Worm (Caenorhabditis elegans) whole organism, early embryonic: ENCODE measurements around the gene ceh-16.

Experiments
- B0310.2 ChIP-seq: sonication (generic microtip); optimal IDR thresholded peaks from 2 replicates; lab custom pipeline; 2016; ENCODE audit warnings: mild to moderate bottlenecking, missing genetic modification characterization, missing compliant biosample characterization
- F13C5.2 ChIP-seq: sonication (generic microtip); optimal IDR thresholded peaks from 2 replicates; lab custom pipeline; 2017; ENCODE audit warnings: mild to moderate bottlenecking, missing genetic modification characterization, inconsistent platforms, missing compliant biosample characterization
- aly-1 ChIP-seq: sonication (generic microtip); optimal IDR thresholded peaks from 2 replicates; lab custom pipeline; 2016; ENCODE audit warnings: missing genetic modification characterization, missing compliant biosample characterization
- ama-1 ChIP-seq: fragments of 150-350 bp; optimal IDR thresholded peaks from 2 replicates; lab custom pipeline; 2014
- ceh-13 ChIP-seq: fragments of 200-800 bp; sonication (Bioruptor generic); optimal IDR thresholded peaks from 2 replicates; lab custom pipeline; 2018; ENCODE audit warnings: mild to moderate bottlenecking, missing genetic modification characterization, missing compliant biosample characterization
- ceh-36 ChIP-seq: sonication (generic microtip); optimal IDR thresholded peaks from 2 replicates; lab custom pipeline; 2016; ENCODE audit warnings: missing genetic modification characterization, inconsistent platforms, missing compliant biosample characterization
- ets-7 ChIP-seq: sonication (generic microtip); optimal IDR thresholded peaks from 2 replicates; lab custom pipeline; 2016; ENCODE audit warnings: missing genotype, missing genetic modification characterization, missing compliant biosample characterization
- flt-1 ChIP-seq: fragments of 200-800 bp; sonication (Bioruptor generic); IDR thresholded peaks from 2 replicates; pipeline ENCODE4 v1.3.6; 2022; ENCODE audit warnings: missing genetic modification characterization, missing compliant biosample characterization
- hmbx-1 ChIP-seq: sonication (generic microtip); optimal IDR thresholded peaks from 2 replicates; lab custom pipeline; 2016; ENCODE audit warnings: mild to moderate bottlenecking, missing genetic modification characterization, missing compliant biosample characterization
- hmg-4 ChIP-seq: fragments of 200-800 bp; sonication (Bioruptor generic); optimal IDR thresholded peaks from 2 replicates; lab custom pipeline; 2018; ENCODE audit warnings: mild to moderate bottlenecking, missing genetic modification characterization, missing compliant biosample characterization
- hnd-1 ChIP-seq: sonication (generic microtip); optimal IDR thresholded peaks from 2 replicates; lab custom pipeline; 2016; ENCODE audit warnings: missing genetic modification characterization, missing compliant biosample characterization
- pes-1 ChIP-seq: fragments of 200-800 bp; sonication (Bioruptor generic); IDR thresholded peaks from 2 replicates; pipeline ENCODE4 v1.3.6; 2022; ENCODE audit warnings: missing genetic modification reagents, missing genetic modification characterization, missing compliant biosample characterization
- scrt-1 ChIP-seq: fragments of 200-800 bp; sonication (Bioruptor generic); IDR thresholded peaks from 2 replicates; pipeline ENCODE4 v1.3.6; 2022; ENCODE audit warnings: missing genetic modification characterization, missing compliant biosample characterization
- sea-1 ChIP-seq: fragments of 200-800 bp; sonication (Bioruptor generic); conservative IDR thresholded peaks from 2 replicates; pipeline ENCODE4 v1.3.6; 2022; ENCODE audit warnings: missing genetic modification characterization, missing compliant biosample characterization
- tbx-11 ChIP-seq: fragments of 200-800 bp; sonication (Bioruptor generic); IDR thresholded peaks from 2 replicates; pipeline ENCODE4 v1.3.6; 2022; ENCODE audit warnings: missing genetic modification characterization, missing compliant biosample characterization
- tbx-37 ChIP-seq: fragments of 200-800 bp; sonication (Bioruptor generic); conservative IDR thresholded peaks from 2 replicates; pipeline ENCODE4 v1.3.6; 2022; ENCODE audit warnings: missing genetic modification reagents, missing genetic modification characterization, missing compliant biosample characterization
- tra-4 ChIP-seq: sonication (generic microtip); optimal IDR thresholded peaks from 2 replicates; lab custom pipeline; 2017; ENCODE audit warnings: missing genetic modification characterization, missing compliant biosample characterization

The ceh-16 gene

ce11 chrIII:8648589-8648988 is 26.1 kb downstream of the ceh-16 start, which contains the start of gene F22B7.3:
Gene F22B7.3, plus strand, starts transcription at chrIII:8648889.
- no peak for TF ChIP-seq ceh-36 (tag; lab: Kevin White, UChicago)
- TF ChIP-seq ama-1 (lab: Kevin White, UChicago), result no peak
- TF ChIP-seq scrt-1, result no peak
- no peak for TF ChIP-seq tbx-37 (GFP tag; lab: Robert Waterston, UW)
- TF ChIP-seq pes-1 (GFP tag; lab: Robert Waterston, UW), result no peak
- no peak for TF ChIP-seq B0310.2 (tag; lab: Kevin White, UChicago)
- no peak for TF ChIP-seq flt-1
- TF ChIP-seq hmbx-1 (tag; lab: Kevin White, UChicago), result no peak

ce11 chrIII:8650235-8650817 is 27.8 kb downstream of the ceh-16 start, which contains the start of gene flp-23:
Gene flp-23, plus strand, starts transcription at chrIII:8650767.
- TF ChIP-seq ets-7, result peak; percentile 58
- peak; percentile 90 for TF ChIP-seq scrt-1
- peak; percentile 60 for TF ChIP-seq hnd-1 (tag; lab: Kevin White, UChicago)
- TF ChIP-seq sea-1 (GFP tag; lab: Robert Waterston, UW), result peak; percentile 89
- peak; percentile 88 for TF ChIP-seq aly-1 (tag; lab: Kevin White, UChicago)
- TF ChIP-seq pes-1 (GFP tag; lab: Robert Waterston, UW), result peak; percentile 91
- peak; percentile 45 for TF ChIP-seq B0310.2 (tag; lab: Kevin White, UChicago)
- peak; percentile 80; the same call in 1 of the 2 replicates for TF ChIP-seq tbx-37 (GFP tag; lab: Robert Waterston, UW)
- peak; percentile 74 for TF ChIP-seq tbx-11
- TF ChIP-seq flt-1, result peak; percentile 87
- peak; percentile 48 for TF ChIP-seq hmbx-1 (tag; lab: Kevin White, UChicago)
- peak; percentile 87 for TF ChIP-seq F13C5.2 (tag; lab: Kevin White, UChicago)
- peak; percentile 59 for TF ChIP-seq tra-4
- peak; percentile 85 for TF ChIP-seq hmg-4 (GFP tag; lab: Kevin White, UChicago)
- no peak for TF ChIP-seq ama-1 (lab: Kevin White, UChicago)
- TF ChIP-seq ceh-13 (GFP tag; lab: Kevin White, UChicago), result peak; percentile 69
- peak; percentile 79 for TF ChIP-seq ceh-36 (tag; lab: Kevin White, UChicago)

ce11 chrIII:8652112-8652694 is 29.7 kb downstream of the ceh-16 start:
- TF ChIP-seq hmg-4 (GFP tag; lab: Kevin White, UChicago), result no peak
- no peak for TF ChIP-seq sea-1 (GFP tag; lab: Robert Waterston, UW)
- no peak for TF ChIP-seq aly-1 (tag; lab: Kevin White, UChicago)
- TF ChIP-seq F13C5.2 (tag; lab: Kevin White, UChicago), result no peak
- TF ChIP-seq flt-1, result no peak
- TF ChIP-seq B0310.2 (tag; lab: Kevin White, UChicago), result no peak
- TF ChIP-seq ets-7, result no peak
- no peak for TF ChIP-seq tbx-37 (GFP tag; lab: Robert Waterston, UW)
- TF ChIP-seq ama-1 (lab: Kevin White, UChicago), result no peak
- no peak for TF ChIP-seq ceh-13 (GFP tag; lab: Kevin White, UChicago)
- TF ChIP-seq pes-1 (GFP tag; lab: Robert Waterston, UW), result no peak
- TF ChIP-seq ceh-36 (tag; lab: Kevin White, UChicago), result no peak
- no peak for TF ChIP-seq hmbx-1 (tag; lab: Kevin White, UChicago)
- TF ChIP-seq tra-4, result no peak
- TF ChIP-seq hnd-1 (tag; lab: Kevin White, UChicago), result no peak
- TF ChIP-seq tbx-11, result no peak
- TF ChIP-seq scrt-1, result no peak

- TF ChIP-seq pes-1 (GFP tag; lab: Robert Waterston, UW) (peak; percentile 80), ama-1 (lab: Kevin White, UChicago) (no peak), F13C5.2 (tag; lab: Kevin White, UChicago) (peak; percentile 43), ceh-13 (GFP tag; lab: Kevin White, UChicago) (peak; percentile 47), tbx-11 (peak; percentile 70; the same call in 1 of the 2 replicates), tra-4 (no peak), scrt-1 (peak; percentile 63; the same call in 1 of the 2 replicates), hmbx-1 (tag; lab: Kevin White, UChicago) (peak; percentile 24), sea-1 (GFP tag; lab: Robert Waterston, UW) (0 out of 2 replicates have a peak, but pooled peaks have one; percentile 56), flt-1 (peak; percentile 72), ceh-36 (tag; lab: Kevin White, UChicago) (peak; percentile 19), B0310.2 (tag; lab: Kevin White, UChicago) (peak; percentile 21), tbx-37 (GFP tag; lab: Robert Waterston, UW) (no peak), hnd-1 (tag; lab: Kevin White, UChicago) (peak; percentile 35), hmg-4 (GFP tag; lab: Kevin White, UChicago) (peak; percentile 68)
These were observed 30.4 kb downstream of the ceh-16 start for ce11 chrIII:8652922-8653321.

ce11 chrIII:8653457-8653856 is 30.9 kb downstream of the ceh-16 start:
- TF ChIP-seq tbx-11, result no peak
- no peak for TF ChIP-seq scrt-1
- no peak for TF ChIP-seq ama-1 (lab: Kevin White, UChicago)
- TF ChIP-seq ets-7, result no peak
- TF ChIP-seq hmg-4 (GFP tag; lab: Kevin White, UChicago), result no peak
- TF ChIP-seq flt-1, result no peak
- no peak for TF ChIP-seq B0310.2 (tag; lab: Kevin White, UChicago)
- TF ChIP-seq tbx-37 (GFP tag; lab: Robert Waterston, UW), result no peak
- TF ChIP-seq ceh-36 (tag; lab: Kevin White, UChicago), result no peak
- no peak for TF ChIP-seq hmbx-1 (tag; lab: Kevin White, UChicago)
- TF ChIP-seq pes-1 (GFP tag; lab: Robert Waterston, UW), result no peak
- TF ChIP-seq sea-1 (GFP tag; lab: Robert Waterston, UW), result no peak
- no peak for TF ChIP-seq aly-1 (tag; lab: Kevin White, UChicago)
- no peak for TF ChIP-seq F13C5.2 (tag; lab: Kevin White, UChicago)
- TF ChIP-seq hnd-1 (tag; lab: Kevin White, UChicago), result no peak
- TF ChIP-seq ceh-13 (GFP tag; lab: Kevin White, UChicago), result no peak
- TF ChIP-seq tra-4, result no peak

ce11 chrIII:8653875-8654386 is 31.4 kb downstream of the ceh-16 start, which contains the start of gene F22B7.9:
Gene F22B7.9, minus strand, starts transcription at chrIII:8653925.
- TF ChIP-seq ceh-36 (tag; lab: Kevin White, UChicago), result no peak
- TF ChIP-seq ceh-13 (GFP tag; lab: Kevin White, UChicago), result no peak
- TF ChIP-seq F13C5.2 (tag; lab: Kevin White, UChicago), result no peak
- TF ChIP-seq sea-1 (GFP tag; lab: Robert Waterston, UW), result no peak
- no peak for TF ChIP-seq tbx-11
- TF ChIP-seq ama-1 (lab: Kevin White, UChicago), result no peak
- no peak for TF ChIP-seq hmbx-1 (tag; lab: Kevin White, UChicago)
- no peak for TF ChIP-seq hnd-1 (tag; lab: Kevin White, UChicago)
- TF ChIP-seq tra-4, result no peak
- TF ChIP-seq scrt-1, result no peak
- no peak for TF ChIP-seq flt-1
